Worm (Caenorhabditis elegans) whole organism, early embryonic: ENCODE measurements around the gene R07D5.2.

ENCODE experiments used
- B0310.2 ChIP-seq: sonication (generic microtip); optimal IDR thresholded peaks from 2 replicates; lab custom pipeline; 2016; ENCODE audit warnings: mild to moderate bottlenecking, missing genetic modification characterization, missing compliant biosample characterization
- F13C5.2 ChIP-seq: sonication (generic microtip); optimal IDR thresholded peaks from 2 replicates; lab custom pipeline; 2017; ENCODE audit warnings: mild to moderate bottlenecking, missing genetic modification characterization, inconsistent platforms, missing compliant biosample characterization
- aly-1 ChIP-seq: sonication (generic microtip); optimal IDR thresholded peaks from 2 replicates; lab custom pipeline; 2016; ENCODE audit warnings: missing genetic modification characterization, missing compliant biosample characterization
- ama-1 ChIP-seq: fragments of 150-350 bp; optimal IDR thresholded peaks from 2 replicates; lab custom pipeline; 2014
- ceh-13 ChIP-seq: fragments of 200-800 bp; sonication (Bioruptor generic); optimal IDR thresholded peaks from 2 replicates; lab custom pipeline; 2018; ENCODE audit warnings: mild to moderate bottlenecking, missing genetic modification characterization, missing compliant biosample characterization
- ceh-36 ChIP-seq: sonication (generic microtip); optimal IDR thresholded peaks from 2 replicates; lab custom pipeline; 2016; ENCODE audit warnings: missing genetic modification characterization, inconsistent platforms, missing compliant biosample characterization
- ets-7 ChIP-seq: sonication (generic microtip); optimal IDR thresholded peaks from 2 replicates; lab custom pipeline; 2016; ENCODE audit warnings: missing genotype, missing genetic modification characterization, missing compliant biosample characterization
- flt-1 ChIP-seq: fragments of 200-800 bp; sonication (Bioruptor generic); IDR thresholded peaks from 2 replicates; pipeline ENCODE4 v1.3.6; 2022; ENCODE audit warnings: missing genetic modification characterization, missing compliant biosample characterization
- hmbx-1 ChIP-seq: sonication (generic microtip); optimal IDR thresholded peaks from 2 replicates; lab custom pipeline; 2016; ENCODE audit warnings: mild to moderate bottlenecking, missing genetic modification characterization, missing compliant biosample characterization
- hmg-4 ChIP-seq: fragments of 200-800 bp; sonication (Bioruptor generic); optimal IDR thresholded peaks from 2 replicates; lab custom pipeline; 2018; ENCODE audit warnings: mild to moderate bottlenecking, missing genetic modification characterization, missing compliant biosample characterization
- hnd-1 ChIP-seq: sonication (generic microtip); optimal IDR thresholded peaks from 2 replicates; lab custom pipeline; 2016; ENCODE audit warnings: missing genetic modification characterization, missing compliant biosample characterization
- pes-1 ChIP-seq: fragments of 200-800 bp; sonication (Bioruptor generic); IDR thresholded peaks from 2 replicates; pipeline ENCODE4 v1.3.6; 2022; ENCODE audit warnings: missing genetic modification reagents, missing genetic modification characterization, missing compliant biosample characterization
- scrt-1 ChIP-seq: fragments of 200-800 bp; sonication (Bioruptor generic); IDR thresholded peaks from 2 replicates; pipeline ENCODE4 v1.3.6; 2022; ENCODE audit warnings: missing genetic modification characterization, missing compliant biosample characterization
- sea-1 ChIP-seq: fragments of 200-800 bp; sonication (Bioruptor generic); conservative IDR thresholded peaks from 2 replicates; pipeline ENCODE4 v1.3.6; 2022; ENCODE audit warnings: missing genetic modification characterization, missing compliant biosample characterization
- tbx-11 ChIP-seq: fragments of 200-800 bp; sonication (Bioruptor generic); IDR thresholded peaks from 2 replicates; pipeline ENCODE4 v1.3.6; 2022; ENCODE audit warnings: missing genetic modification characterization, missing compliant biosample characterization
- tbx-37 ChIP-seq: fragments of 200-800 bp; sonication (Bioruptor generic); conservative IDR thresholded peaks from 2 replicates; pipeline ENCODE4 v1.3.6; 2022; ENCODE audit warnings: missing genetic modification reagents, missing genetic modification characterization, missing compliant biosample characterization
- tra-4 ChIP-seq: sonication (generic microtip); optimal IDR thresholded peaks from 2 replicates; lab custom pipeline; 2017; ENCODE audit warnings: missing genetic modification characterization, missing compliant biosample characterization

R07D5.2 gene

ce11 chrX:15060303-15060702, 56.1 kb downstream of the R07D5.2 start, which contains the start of gene fbxa-96:
Gene fbxa-96, minus strand, starts transcription at chrX:15060403.
- TF ChIP-seq ceh-13 (no peak), hmbx-1 (tag; lab: Kevin White, UChicago) (no peak), aly-1 (tag; lab: Kevin White, UChicago) (no peak), B0310.2 (no peak), flt-1 (GFP tag; lab: Robert Waterston, UW) (no peak), pes-1 (GFP tag; lab: Robert Waterston, UW) (no peak), hnd-1 (tag; lab: Kevin White, UChicago) (no peak), ama-1 (lab: Kevin White, UChicago) (no peak), ceh-36 (tag; lab: Kevin White, UChicago) (no peak), tra-4 (tag; lab: Kevin White, UChicago) (no peak), tbx-37 (GFP tag; lab: Robert Waterston, UW) (no peak), tbx-11 (GFP tag; lab: Robert Waterston, UW) (no peak), sea-1 (GFP tag; lab: Robert Waterston, UW) (no peak), ets-7 (tag; lab: Kevin White, UChicago) (no peak), F13C5.2 (tag; lab: Kevin White, UChicago) (no peak), hmg-4 (GFP tag; lab: Kevin White, UChicago) (no peak), scrt-1 (no peak)
